Worm (Caenorhabditis elegans) whole organism, L1 larva: ENCODE measurements around the gene fbxa-104.

Experiments
- F16B12.6 ChIP-seq: fragments of 150-350 bp; optimal IDR thresholded peaks from 2 replicates; lab custom pipeline; 2014; ENCODE audit warnings: missing biosample characterization, missing genetic modification characterization
- Y116A8C.19 ChIP-seq: sonication (generic microtip); optimal IDR thresholded peaks from 2 replicates; lab custom pipeline; 2016; ENCODE audit warnings: missing compliant biosample characterization, missing genetic modification characterization, borderline replicate concordance
- aha-1 ChIP-seq: fragments of 150-350 bp; optimal IDR thresholded peaks from 2 replicates; lab custom pipeline; 2014; ENCODE audit warnings: missing biosample characterization, missing genetic modification characterization
- alr-1 ChIP-seq: fragments of 200-800 bp; sonication (Bioruptor generic); optimal IDR thresholded peaks from 2 replicates; lab custom pipeline; 2018; ENCODE audit warnings: borderline replicate concordance, mild to moderate bottlenecking, missing genetic modification characterization, missing compliant biosample characterization
- blmp-1 ChIP-seq: fragments of 150-350 bp; optimal IDR thresholded peaks from 2 replicates; lab custom pipeline; 2014; ENCODE audit warnings: missing biosample characterization, missing genetic modification characterization
- ceh-63 ChIP-seq: fragments of 200-800 bp; sonication (Bioruptor generic); optimal IDR thresholded peaks from 2 replicates; lab custom pipeline; 2018; ENCODE audit warnings: mild to moderate bottlenecking, missing genetic modification characterization, missing compliant biosample characterization
- ceh-8 ChIP-seq: fragments of 200-800 bp; sonication (Bioruptor generic); optimal IDR thresholded peaks from 2 replicates; lab custom pipeline; 2018; ENCODE audit warnings: mild to moderate bottlenecking, missing genetic modification characterization, moderate library complexity, missing compliant biosample characterization
- ceh-82 ChIP-seq, 3 experiments: fragments of 150-350 bp in 1 of 3; sonication (generic microtip) in 2 of 3; optimal IDR thresholded peaks; 2 replicates each; lab custom pipeline; 2014 to 2017; ENCODE audit warnings: missing biosample characterization in 3 of 3, missing genetic modification characterization in 3 of 3
- ceh-88 ChIP-seq: fragments of 200-800 bp; sonication (Bioruptor generic); IDR thresholded peaks from 2 replicates; pipeline ENCODE4 v1.3.6; 2022; ENCODE audit warnings: missing genetic modification characterization, missing compliant biosample characterization
- ceh-90 ChIP-seq: sonication (generic microtip); optimal IDR thresholded peaks from 2 replicates; lab custom pipeline; 2016; ENCODE audit warnings: missing genetic modification characterization, missing compliant biosample characterization
- dsc-1 ChIP-seq: sonication (generic microtip); optimal IDR thresholded peaks from 2 replicates; lab custom pipeline; 2016; ENCODE audit warnings: mild to moderate bottlenecking, missing genetic modification characterization, missing compliant biosample characterization
- efl-3 ChIP-seq: fragments of 200-800 bp; sonication (Bioruptor generic); optimal IDR thresholded peaks from 2 replicates; lab custom pipeline; 2018; ENCODE audit warnings: mild to moderate bottlenecking, missing genetic modification characterization, missing compliant biosample characterization
- egl-13 ChIP-seq: sonication (generic microtip); optimal IDR thresholded peaks from 2 replicates; lab custom pipeline; 2016; ENCODE audit warnings: missing genotype, missing genetic modification reagents, missing genetic modification characterization, missing compliant biosample characterization
- elt-2 ChIP-seq: sonication (generic microtip); optimal IDR thresholded peaks from 2 replicates; lab custom pipeline; 2016; ENCODE audit warnings: missing genetic modification characterization, mild to moderate bottlenecking, inconsistent platforms, missing compliant biosample characterization, missing genetic modification reagents
- elt-3 ChIP-seq, 6 experiments: fragments of 150-350 bp in 1 of 6; sonication (generic microtip); optimal IDR thresholded peaks; 2 replicates each; lab custom pipeline; 2017 to 2018; ENCODE audit warnings: missing biosample characterization in 6 of 6, missing genetic modification characterization in 6 of 6, inconsistent platforms in 1 of 6
- ets-5 ChIP-seq: fragments of 200-800 bp; sonication (Bioruptor generic); IDR thresholded peaks from 2 replicates; pipeline ENCODE4 v1.3.6; 2022; ENCODE audit warnings: missing genetic modification characterization, missing compliant biosample characterization
- fkh-4 ChIP-seq: sonication (generic microtip); optimal IDR thresholded peaks from 2 replicates; lab custom pipeline; 2016; ENCODE audit warnings: missing compliant biosample characterization, missing genetic modification characterization, borderline replicate concordance
- fkh-8 ChIP-seq: sonication (generic microtip); optimal IDR thresholded peaks from 2 replicates; lab custom pipeline; 2016; ENCODE audit warnings: mild to moderate bottlenecking, missing genetic modification characterization, missing compliant biosample characterization
- fos-1 ChIP-seq: fragments of 150-350 bp; optimal IDR thresholded peaks from 2 replicates; lab custom pipeline; 2014; ENCODE audit warnings: missing biosample characterization, missing genetic modification characterization
- hlh-17 ChIP-seq: fragments of 200-800 bp; sonication (Bioruptor generic); optimal IDR thresholded peaks from 2 replicates; lab custom pipeline; 2018; ENCODE audit warnings: missing genetic modification characterization, mild to moderate bottlenecking, missing compliant biosample characterization, moderate library complexity, borderline replicate concordance
- hpl-2 ChIP-seq: fragments of 150-350 bp; optimal IDR thresholded peaks from 2 replicates; lab custom pipeline; 2014; ENCODE audit warnings: missing biosample characterization, missing genetic modification reagents, missing genetic modification characterization
- lin-13 ChIP-seq: fragments of 150-350 bp; optimal IDR thresholded peaks from 2 replicates; lab custom pipeline; 2014; ENCODE audit warnings: missing biosample characterization, missing genetic modification reagents, missing genetic modification characterization
- lin-14 ChIP-seq: fragments of 200-800 bp; sonication (Bioruptor generic); optimal IDR thresholded peaks from 2 replicates; lab custom pipeline; 2018; ENCODE audit warnings: mild to moderate bottlenecking, missing genetic modification characterization, moderate library complexity, missing compliant biosample characterization
- lin-15B ChIP-seq: fragments of 150-350 bp; sonication (generic microtip); optimal IDR thresholded peaks from 3 replicates; lab custom pipeline; 2014; ENCODE audit warnings: missing biosample characterization, missing genetic modification characterization
- lin-39 ChIP-seq: fragments of 150-350 bp; optimal IDR thresholded peaks from 2 replicates; lab custom pipeline; 2014; ENCODE audit warnings: missing biosample characterization, missing genetic modification reagents, missing genetic modification characterization
- lir-3 ChIP-seq: sonication (generic microtip); optimal IDR thresholded peaks from 2 replicates; lab custom pipeline; 2016; ENCODE audit warnings: mild to moderate bottlenecking, missing genetic modification characterization, moderate library complexity, missing compliant biosample characterization; ENCODE audit not compliant: poor library complexity
- lsy-2 ChIP-seq, 2 experiments: fragments of 150-350 bp; optimal IDR thresholded peaks; 2 replicates each; lab custom pipeline; 2014; ENCODE audit warnings: missing biosample characterization in 2 of 2, missing genetic modification characterization in 2 of 2
- mab-9 ChIP-seq: fragments of 200-800 bp; sonication (Bioruptor generic); IDR thresholded peaks from 2 replicates; pipeline ENCODE4 v1.3.6; 2022; ENCODE audit warnings: missing genetic modification reagents, missing genetic modification characterization, missing compliant biosample characterization
- mef-2 ChIP-seq: fragments of 150-350 bp; optimal IDR thresholded peaks from 2 replicates; lab custom pipeline; 2014; ENCODE audit warnings: missing biosample characterization, missing genetic modification characterization
- nhr-11 ChIP-seq: fragments of 150-350 bp; optimal IDR thresholded peaks from 2 replicates; lab custom pipeline; 2014; ENCODE audit warnings: missing biosample characterization, missing genetic modification characterization
- nhr-12 ChIP-seq: sonication (generic microtip); optimal IDR thresholded peaks from 2 replicates; lab custom pipeline; 2017; ENCODE audit warnings: missing biosample characterization, missing genetic modification characterization
- nhr-19 ChIP-seq: fragments of 200-800 bp; sonication (Bioruptor generic); conservative IDR thresholded peaks from 2 replicates; pipeline ENCODE4 v1.3.6; 2022; ENCODE audit warnings: missing genetic modification characterization, missing compliant biosample characterization
- nhr-20 ChIP-seq: sonication (generic microtip); optimal IDR thresholded peaks from 2 replicates; lab custom pipeline; 2016; ENCODE audit warnings: mild to moderate bottlenecking, missing genetic modification characterization, missing compliant biosample characterization
- nhr-237 ChIP-seq: fragments of 150-350 bp; optimal IDR thresholded peaks from 2 replicates; lab custom pipeline; 2014; ENCODE audit warnings: missing biosample characterization, missing genetic modification characterization
- nhr-28 ChIP-seq: fragments of 150-350 bp; optimal IDR thresholded peaks from 2 replicates; lab custom pipeline; 2014; ENCODE audit warnings: missing biosample characterization, missing genetic modification characterization
- nhr-71 ChIP-seq: sonication (generic microtip); optimal IDR thresholded peaks from 2 replicates; lab custom pipeline; 2016; ENCODE audit warnings: mild to moderate bottlenecking, missing genetic modification characterization, moderate library complexity, missing compliant biosample characterization
- nhr-85 ChIP-seq: sonication (generic microtip); peaks from one replicate; lab custom pipeline; 2016; ENCODE audit warnings: missing genetic modification characterization, inconsistent platforms, missing compliant biosample characterization
- pax-3 ChIP-seq: fragments of 200-800 bp; sonication (Bioruptor generic); optimal IDR thresholded peaks from 2 replicates; lab custom pipeline; 2018; ENCODE audit warnings: mild to moderate bottlenecking, missing genetic modification characterization, moderate library complexity, missing compliant biosample characterization
- pqm-1 ChIP-seq: sonication (generic microtip); optimal IDR thresholded peaks from 3 replicates; lab custom pipeline; 2017; ENCODE audit warnings: missing biosample characterization, missing genetic modification characterization
- snpc-4 ChIP-seq: fragments of 150-350 bp; optimal IDR thresholded peaks from 2 replicates; lab custom pipeline; 2014; ENCODE audit warnings: missing biosample characterization, missing genetic modification characterization
- sox-4 ChIP-seq: sonication (generic microtip); optimal IDR thresholded peaks from 2 replicates; lab custom pipeline; 2016; ENCODE audit warnings: missing genetic modification characterization, missing compliant biosample characterization
- sup-37 ChIP-seq: fragments of 200-800 bp; sonication (Bioruptor generic); optimal IDR thresholded peaks from 2 replicates; lab custom pipeline; 2018; ENCODE audit warnings: mild to moderate bottlenecking, missing genetic modification characterization, missing compliant biosample characterization
- swsn-7 ChIP-seq: sonication (generic microtip); optimal IDR thresholded peaks from 2 replicates; lab custom pipeline; 2016; ENCODE audit warnings: missing genetic modification characterization, missing compliant biosample characterization
- unc-130 ChIP-seq: fragments of 150-350 bp; optimal IDR thresholded peaks from 2 replicates; lab custom pipeline; 2017; ENCODE audit warnings: missing biosample characterization, missing genetic modification characterization, inconsistent platforms
- unc-62 ChIP-seq: fragments of 150-350 bp; optimal IDR thresholded peaks from 2 replicates; lab custom pipeline; 2014; ENCODE audit warnings: missing biosample characterization, missing genetic modification reagents, missing genetic modification characterization
- unc-98 ChIP-seq: fragments of 200-800 bp; sonication (Bioruptor generic); IDR thresholded peaks from 2 replicates; pipeline ENCODE4 v1.3.6; 2022; ENCODE audit warnings: missing genetic modification characterization, missing compliant biosample characterization
- vab-15 ChIP-seq: sonication (generic microtip); optimal IDR thresholded peaks from 2 replicates; lab custom pipeline; 2017; ENCODE audit warnings: missing genotype, mild to moderate bottlenecking, missing genetic modification characterization, missing compliant biosample characterization
- xbp-1 ChIP-seq: sonication (generic microtip); optimal IDR thresholded peaks from 2 replicates; lab custom pipeline; 2016; ENCODE audit warnings: missing genetic modification characterization, missing compliant biosample characterization
- zag-1 ChIP-seq: fragments of 150-350 bp; optimal IDR thresholded peaks from 2 replicates; lab custom pipeline; 2014; ENCODE audit warnings: missing biosample characterization, missing genetic modification characterization
- zip-4 ChIP-seq: fragments of 200-800 bp; sonication (Bioruptor generic); optimal IDR thresholded peaks from 2 replicates; lab custom pipeline; 2018; ENCODE audit warnings: mild to moderate bottlenecking, missing genetic modification characterization, moderate library complexity, missing compliant biosample characterization
- ztf-11 ChIP-seq, 2 experiments: sonication (generic microtip); optimal IDR thresholded peaks; 2 replicates each; lab custom pipeline; 2016 to 2017; ENCODE audit warnings: missing genetic modification characterization in 2 of 2, missing biosample characterization in 1 of 2, missing compliant biosample characterization in 1 of 2

The fbxa-104 gene

DNA sequence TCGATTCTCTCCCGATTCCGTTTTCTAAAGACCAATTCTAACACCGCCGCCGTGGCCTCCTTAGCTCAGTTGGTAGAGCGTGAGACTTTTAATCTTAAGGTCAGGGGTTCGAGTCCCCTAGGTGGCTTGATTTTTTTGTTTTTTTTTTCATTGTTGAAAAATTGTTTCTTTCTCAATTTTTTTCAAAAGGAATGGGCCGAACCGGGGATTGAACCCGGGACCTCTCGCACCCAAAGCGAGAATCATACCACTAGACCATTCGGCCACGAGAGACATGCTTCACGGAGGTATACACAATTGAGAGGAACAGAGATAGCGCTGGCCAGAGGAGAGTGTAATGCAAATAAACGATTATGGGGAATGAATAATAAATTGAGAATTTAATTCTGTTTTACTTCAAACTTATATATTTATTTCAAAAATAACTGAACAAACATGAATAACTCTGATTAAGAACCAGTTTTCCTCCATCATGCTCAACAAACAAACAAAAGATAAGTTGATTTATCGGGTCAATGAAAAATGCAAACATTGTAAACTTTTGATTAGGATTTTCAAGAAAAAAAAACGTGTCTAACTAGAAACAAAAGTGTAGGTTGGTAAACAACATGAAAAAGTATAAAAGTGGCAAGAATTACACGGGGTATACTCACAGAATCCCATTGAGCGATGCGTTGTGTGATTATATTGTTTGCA lies 41.7 kb upstream of the fbxa-104 start, which contains the start of gene pqn-71 (continued):
- TF ChIP-seq snpc-4 (tag; lab: Kevin White, UChicago) (peak; percentile 55), mab-9 (0 out of 2 replicates have a peak, but pooled peaks have one; percentile 8), ceh-90 (tag; lab: Kevin White, UChicago) (peak; percentile 25), nhr-19 (peak; percentile 80), unc-98 (GFP tag; lab: Robert Waterston, UW) (0 out of 2 replicates have a peak, but pooled peaks have one; percentile 25), F16B12.6 (tag; lab: Kevin White, UChicago) (no peak), unc-130 (tag; lab: Kevin White, UChicago) (no peak), fkh-8 (tag; lab: Kevin White, UChicago) (peak; percentile 74), lsy-2 (tag; optimal IDR thresholded peaks at IDR 0.05; lab: Kevin White, UChicago) (no peak), fkh-4 (tag; lab: Kevin White, UChicago) (no peak), blmp-1 (tag; lab: Kevin White, UChicago) (peak; percentile 32), ceh-88 (GFP tag; lab: Robert Waterston, UW) (0 out of 2 replicates have a peak, but pooled peaks have one; percentile 43), efl-3 (GFP tag; lab: Kevin White, UChicago) (peak; percentile 22), nhr-11 (tag; lab: Kevin White, UChicago) (no peak), ztf-11 (tag; optimal IDR thresholded peaks at IDR 0.05; lab: Kevin White, UChicago) (peak in 1 of 2 experiments; percentile 38), nhr-237 (tag; lab: Kevin White, UChicago) (no peak), mef-2 (tag; lab: Kevin White, UChicago) (no peak), ceh-82 (tag; optimal IDR thresholded peaks at IDR 0.05; lab: Kevin White, UChicago) (peak; percentile 41 to 65 (median 50)), sox-4 (tag; lab: Kevin White, UChicago) (peak; percentile 45), ceh-8 (no peak), nhr-85 (tag; lab: Kevin White, UChicago) (peak; percentile 86), dsc-1 (tag; lab: Kevin White, UChicago) (peak; percentile 79), swsn-7 (tag; lab: Kevin White, UChicago) (peak; percentile 78), fos-1 (tag; lab: Kevin White, UChicago) (peak; percentile 47), egl-13 (tag; lab: Kevin White, UChicago) (peak; percentile 72), lin-15B (tag; lab: Kevin White, UChicago) (no peak), unc-62 (GFP tag; lab: Kevin White, UChicago) (no peak), pqm-1 (no peak), lin-14 (GFP tag; lab: Kevin White, UChicago) (peak; percentile 77), pax-3 (peak; percentile 64), lin-39 (tag; lab: Kevin White, UChicago) (no peak), nhr-12 (tag; lab: Kevin White, UChicago) (no peak), hlh-17 (GFP tag; lab: Kevin White, UChicago) (no peak), lir-3 (peak; percentile 44), ceh-63 (GFP tag; lab: Kevin White, UChicago) (no peak), elt-3 (tag; optimal IDR thresholded peaks at IDR 0.05; lab: Kevin White, UChicago) (peak in 2 of 6 experiments; percentile 45 to 72), hpl-2 (GFP tag; lab: Kevin White, UChicago) (peak; percentile 79), nhr-71 (tag; lab: Kevin White, UChicago) (peak; percentile 89), aha-1 (tag; lab: Kevin White, UChicago) (no peak), lin-13 (GFP tag; lab: Kevin White, UChicago) (peak; percentile 54), xbp-1 (tag; lab: Kevin White, UChicago) (peak; percentile 65), zag-1 (tag; lab: Kevin White, UChicago) (no peak), nhr-28 (no peak), sup-37 (GFP tag; lab: Kevin White, UChicago) (peak; percentile 41), zip-4 (peak; percentile 33), nhr-20 (tag; lab: Kevin White, UChicago) (peak; percentile 85), Y116A8C.19 (tag; lab: Kevin White, UChicago) (no peak), alr-1 (tag; lab: Kevin White, UChicago) (no peak), ets-5 (GFP tag; lab: Robert Waterston, UW) (no peak), elt-2 (tag; lab: Kevin White, UChicago) (peak; percentile 83), vab-15 (tag; lab: Kevin White, UChicago) (peak; percentile 2)
